Fruit fly (Drosophila melanogaster) whole organism, adult: ENCODE measurements around the gene Idgf2.
A peak's percentile ranks its signal among the peaks of the same experiment; 100 is the strongest.

Experiments used
- CG11617 ChIP-seq: fragments of 200-800 bp; sonication (Bioruptor generic); optimal IDR thresholded peaks from 2 replicates; lab custom pipeline; 2017; ENCODE audit warnings: mild to moderate bottlenecking, missing biosample characterization, missing genetic modification reagents, missing genetic modification characterization
- CG12768 ChIP-seq: fragments of 200-800 bp; sonication (Bioruptor generic); optimal IDR thresholded peaks from 2 replicates; lab custom pipeline; 2017; ENCODE audit warnings: missing biosample characterization, missing genetic modification characterization, mild to moderate bottlenecking, moderate library complexity, missing genetic modification reagents
- CG14711 ChIP-seq: fragments of 200-800 bp; sonication (Bioruptor generic); optimal IDR thresholded peaks from 2 replicates; lab custom pipeline; 2018; ENCODE audit warnings: missing biosample characterization, mild to moderate bottlenecking, missing genetic modification characterization, moderate library complexity
- CG1620 ChIP-seq: fragments of 200-800 bp; sonication (Bioruptor generic); optimal IDR thresholded peaks from 2 replicates; lab custom pipeline; 2016; ENCODE audit warnings: missing biosample characterization, missing genetic modification characterization
- CG33017 ChIP-seq: fragments of 200-800 bp; sonication (Bioruptor generic); optimal IDR thresholded peaks from 2 replicates; lab custom pipeline; 2018; ENCODE audit warnings: missing biosample characterization, mild to moderate bottlenecking, missing genetic modification characterization, moderate library complexity
- CG5204 ChIP-seq: fragments of 200-800 bp; sonication (Bioruptor generic); optimal IDR thresholded peaks from 2 replicates; lab custom pipeline; 2016; ENCODE audit warnings: missing biosample characterization, missing genetic modification characterization
- CG7045 ChIP-seq: fragments of 200-800 bp; sonication (Bioruptor generic); optimal IDR thresholded peaks from 2 replicates; lab custom pipeline; 2017; ENCODE audit warnings: missing biosample characterization, mild to moderate bottlenecking, missing genetic modification characterization
- CG7101 ChIP-seq: fragments of 200-800 bp; sonication (Bioruptor generic); optimal IDR thresholded peaks from 2 replicates; lab custom pipeline; 2018; ENCODE audit warnings: missing biosample characterization, mild to moderate bottlenecking, missing genetic modification characterization, moderate library complexity
- Clk ChIP-seq: fragments of 200-800 bp; sonication (Bioruptor generic); optimal IDR thresholded peaks from 2 replicates; lab custom pipeline; 2017; ENCODE audit warnings: missing biosample characterization, missing genetic modification characterization
- Crg-1 ChIP-seq: fragments of 200-800 bp; sonication (Bioruptor generic); optimal IDR thresholded peaks from 2 replicates; lab custom pipeline; 2016; ENCODE audit warnings: missing biosample characterization, missing genetic modification characterization
- Hr96 ChIP-seq: fragments of 200-800 bp; sonication (Bioruptor generic); optimal IDR thresholded peaks from 2 replicates; lab custom pipeline; 2016; ENCODE audit warnings: missing biosample characterization, missing genetic modification characterization
- Mnt ChIP-seq: fragments of 200-800 bp; sonication (Bioruptor generic); optimal IDR thresholded peaks from 2 replicates; lab custom pipeline; 2016; ENCODE audit warnings: missing biosample characterization, mild to moderate bottlenecking, missing genetic modification characterization
- bab1 ChIP-seq: fragments of 200-800 bp; sonication (Bioruptor generic); optimal IDR thresholded peaks from 3 replicates; lab custom pipeline; 2019; ENCODE audit warnings: missing biosample characterization, mild to moderate bottlenecking, missing genetic modification characterization, moderate library complexity
- cic ChIP-seq: fragments of 200-800 bp; sonication (Bioruptor generic); optimal IDR thresholded peaks from 2 replicates; lab custom pipeline; 2017; ENCODE audit warnings: missing biosample characterization, mild to moderate bottlenecking, missing genetic modification characterization, moderate library complexity
- cnc ChIP-seq, 2 experiments: fragments of >200 bp; optimal IDR thresholded peaks; 2 replicates each; lab custom pipeline; 2017
- kay ChIP-seq: fragments of 200-800 bp; sonication (Bioruptor generic); peaks from one replicate; lab custom pipeline; 2016; ENCODE audit warnings: missing biosample characterization, missing genetic modification characterization, borderline replicate concordance
- ovo ChIP-seq: fragments of 200-800 bp; sonication (Bioruptor generic); optimal IDR thresholded peaks from 2 replicates; lab custom pipeline; 2016; ENCODE audit warnings: missing biosample characterization, missing genetic modification characterization
- pad ChIP-seq: fragments of 200-800 bp; sonication (Bioruptor generic); optimal IDR thresholded peaks from 3 replicates; lab custom pipeline; 2017; ENCODE audit warnings: missing biosample characterization, missing genetic modification characterization, mild to moderate bottlenecking, moderate library complexity, missing genetic modification reagents
- tj ChIP-seq: fragments of 200-800 bp; sonication (Bioruptor generic); optimal IDR thresholded peaks from 3 replicates; lab custom pipeline; 2017; ENCODE audit warnings: missing biosample characterization, mild to moderate bottlenecking, missing genetic modification characterization, moderate library complexity
- toe ChIP-seq: fragments of 200-800 bp; sonication (Bioruptor generic); optimal IDR thresholded peaks from 2 replicates; lab custom pipeline; 2016; ENCODE audit warnings: missing biosample characterization, missing genetic modification characterization

Gene Idgf2

DNA sequence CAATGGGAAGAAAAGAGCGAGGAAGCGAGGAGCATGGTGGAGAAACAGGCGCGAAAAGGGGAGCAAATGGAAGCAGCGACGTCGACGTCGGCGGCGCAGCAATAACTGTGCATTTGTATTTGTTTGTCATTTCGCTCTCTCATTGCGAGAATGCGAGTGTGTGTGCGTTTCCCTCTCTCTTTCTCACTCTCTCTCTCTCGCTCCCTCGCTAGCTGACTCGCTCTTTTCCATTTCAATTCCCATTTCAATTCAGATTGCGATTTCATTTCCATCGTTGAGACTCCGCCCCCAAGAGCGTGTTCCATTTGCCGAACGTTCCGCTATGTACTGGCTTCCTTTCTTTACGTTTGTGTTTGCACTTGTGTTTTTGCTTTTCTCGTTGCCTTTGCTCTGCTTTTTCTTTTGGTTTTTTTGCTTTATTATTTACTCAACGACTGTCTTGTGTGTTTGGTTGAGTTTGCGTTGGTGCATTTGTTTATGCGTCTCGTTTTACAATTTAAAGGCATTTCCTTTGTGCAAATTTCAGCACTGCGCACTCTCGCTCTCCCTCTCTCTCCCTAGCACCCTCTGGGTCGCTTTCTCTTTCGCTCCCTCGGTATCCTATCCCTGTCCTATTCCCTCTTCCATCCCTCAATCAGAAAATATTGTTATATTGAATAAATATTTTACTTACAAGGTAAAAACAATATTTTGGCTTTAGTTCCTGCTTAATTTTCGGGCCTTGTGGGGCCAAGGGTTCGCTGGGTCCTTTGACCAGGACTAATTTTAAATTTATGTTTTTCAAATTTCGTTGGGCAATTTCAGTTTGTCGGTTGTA lies 24.3 kb upstream of the Idgf2 start:
- TF ChIP-seq pad (GFP tag; lab: Kevin White, UChicago) (peak; percentile 42), kay (GFP tag; lab: Kevin White, UChicago) (peak; percentile 1), Mnt (GFP tag; lab: Kevin White, UChicago) (no peak)

DNA sequence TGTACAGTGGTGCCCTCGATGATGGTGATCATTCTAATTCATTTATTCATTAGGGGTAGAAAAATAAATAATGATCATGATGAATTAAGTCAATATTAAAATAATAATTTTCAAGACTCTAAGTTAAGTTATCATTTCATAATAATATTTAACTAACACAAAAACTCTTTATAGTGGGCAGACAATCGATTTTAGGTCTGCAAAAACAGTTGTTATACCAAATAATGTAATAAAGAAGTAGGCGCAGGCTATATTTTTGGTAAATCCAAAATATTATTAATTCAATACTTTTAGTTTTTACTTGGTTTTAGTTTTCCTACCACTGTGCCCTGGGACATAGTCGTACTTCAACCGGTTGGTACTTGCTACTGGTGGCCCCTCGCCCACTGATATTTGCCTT lies 11.5 kb upstream of the Idgf2 start:
- TF ChIP-seq Clk (GFP tag; lab: Kevin White, UChicago) (no peak), Hr96 (GFP tag; lab: Kevin White, UChicago) (no peak), tj (GFP tag; lab: Kevin White, UChicago) (no peak), CG12768 (GFP tag; lab: Kevin White, UChicago) (no peak), CG7045 (GFP tag; lab: Kevin White, UChicago) (no peak), CG14711 (no peak), cic (GFP tag; lab: Kevin White, UChicago) (no peak), Crg-1 (no peak)

DNA sequence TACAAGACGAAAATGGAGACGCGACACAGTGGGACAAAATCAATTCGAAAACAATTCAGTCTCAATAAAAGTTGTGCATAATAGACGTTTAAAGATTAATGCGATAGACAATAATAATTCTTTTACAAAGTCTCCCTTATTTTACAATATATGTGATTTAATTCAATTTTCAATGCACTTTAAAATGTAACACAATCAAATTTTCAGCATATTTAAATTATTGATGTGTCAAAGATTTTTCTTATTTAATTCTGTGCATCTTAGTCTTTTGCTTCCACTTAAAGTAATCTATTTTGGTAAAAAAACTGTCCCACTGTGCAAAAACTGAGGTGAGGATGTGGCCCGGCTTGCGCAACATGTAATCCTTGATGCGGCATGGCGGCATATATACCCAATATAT lies 9.2 kb upstream of the Idgf2 start:
- TF ChIP-seq CG33017 (tag; lab: Kevin White, UChicago), result no peak
- TF ChIP-seq Clk (GFP tag; lab: Kevin White, UChicago), result no peak
- no peak for TF ChIP-seq kay (GFP tag; lab: Kevin White, UChicago)
- no peak for TF ChIP-seq Hr96 (GFP tag; lab: Kevin White, UChicago)
- TF ChIP-seq Mnt (GFP tag; lab: Kevin White, UChicago), result no peak
- TF ChIP-seq CG1620, result no peak
- no peak for TF ChIP-seq CG5204 (GFP tag; lab: Kevin White, UChicago)
- TF ChIP-seq tj (GFP tag; lab: Kevin White, UChicago), result no peak
- TF ChIP-seq CG12768 (GFP tag; lab: Kevin White, UChicago), result no peak
- TF ChIP-seq cic (GFP tag; lab: Kevin White, UChicago), result no peak
- TF ChIP-seq CG7045 (GFP tag; lab: Kevin White, UChicago), result no peak
- TF ChIP-seq pad (GFP tag; lab: Kevin White, UChicago), result no peak
- TF ChIP-seq toe, result no peak
- TF ChIP-seq cnc (optimal IDR thresholded peaks at IDR 0.05; lab: Kevin White, UChicago), result no peak
- no peak for TF ChIP-seq CG11617 (GFP tag; lab: Kevin White, UChicago)
- TF ChIP-seq ovo (GFP tag; lab: Kevin White, UChicago), result no peak

DNA sequence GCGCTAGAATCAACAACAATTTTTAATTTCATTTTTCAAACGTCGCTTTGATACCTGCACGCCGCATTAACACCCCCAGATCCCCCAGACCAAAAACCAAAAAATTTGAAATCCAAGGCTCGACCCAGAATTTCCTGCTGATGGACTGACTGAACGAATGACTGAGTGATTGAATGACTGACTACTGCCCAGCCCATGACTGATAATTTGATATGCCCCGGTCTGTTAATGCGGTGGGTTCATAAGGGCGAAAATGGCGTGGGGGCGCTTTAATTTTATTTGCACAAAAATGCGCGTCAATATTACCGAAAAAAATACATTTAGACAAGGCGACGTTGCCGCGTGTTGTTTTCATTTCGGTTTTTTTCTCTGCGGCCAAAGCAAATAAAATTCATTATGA lies 4.5 kb upstream of the Idgf2 start:
- TF ChIP-seq CG7045 (GFP tag; lab: Kevin White, UChicago), result no peak
- TF ChIP-seq toe, result no peak
- no peak for TF ChIP-seq CG11617 (GFP tag; lab: Kevin White, UChicago)
- no peak for TF ChIP-seq CG7101
- TF ChIP-seq CG14711, result no peak
- TF ChIP-seq cic (GFP tag; lab: Kevin White, UChicago), result no peak
- TF ChIP-seq CG5204 (GFP tag; lab: Kevin White, UChicago), result no peak
- TF ChIP-seq Crg-1, result no peak
- TF ChIP-seq cnc (optimal IDR thresholded peaks at IDR 0.05; lab: Kevin White, UChicago), result no peak
- no peak for TF ChIP-seq CG1620
- TF ChIP-seq CG33017 (tag; lab: Kevin White, UChicago), result no peak
- TF ChIP-seq CG12768 (GFP tag; lab: Kevin White, UChicago), result no peak
- TF ChIP-seq ovo (GFP tag; lab: Kevin White, UChicago), result no peak
- no peak for TF ChIP-seq Mnt (GFP tag; lab: Kevin White, UChicago)
- TF ChIP-seq tj (GFP tag; lab: Kevin White, UChicago), result no peak
- TF ChIP-seq pad (GFP tag; lab: Kevin White, UChicago), result no peak
- no peak for TF ChIP-seq Hr96 (GFP tag; lab: Kevin White, UChicago)
- TF ChIP-seq bab1 (GFP tag; lab: Kevin White, UChicago), result no peak
- no peak for TF ChIP-seq Clk (GFP tag; lab: Kevin White, UChicago)

DNA sequence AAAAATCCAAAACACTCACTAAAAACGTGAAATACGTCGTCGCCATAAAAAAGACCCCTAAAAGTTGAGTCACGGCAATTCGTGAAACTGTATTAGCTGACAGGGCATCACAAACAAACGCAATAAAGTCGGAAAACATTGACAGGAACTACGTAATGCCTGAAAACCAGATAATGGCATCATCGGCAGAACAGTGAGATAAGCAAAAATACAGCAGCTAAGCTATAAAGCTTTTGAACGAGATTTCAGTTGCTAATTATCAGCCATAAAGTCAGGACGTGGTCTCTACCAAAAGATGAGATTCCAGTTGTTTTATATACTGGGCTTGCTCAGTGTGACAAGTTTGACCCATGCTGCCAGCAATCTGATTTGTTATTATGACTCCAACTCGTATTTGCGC lies 2.1 kb upstream of the Idgf2 start, which contains the start of gene Idgf1:
Gene Idgf1 (plus strand): TSS at position 245 of the 400 bp plus-strand sequence.
- TF ChIP-seq CG11617 (GFP tag; lab: Kevin White, UChicago), result no peak
- TF ChIP-seq Mnt (GFP tag; lab: Kevin White, UChicago), result no peak
- peak; percentile 53 for TF ChIP-seq kay (GFP tag; lab: Kevin White, UChicago)
- TF ChIP-seq toe, result no peak
- no peak for TF ChIP-seq ovo (GFP tag; lab: Kevin White, UChicago)
- TF ChIP-seq CG14711, result no peak
- TF ChIP-seq pad (GFP tag; lab: Kevin White, UChicago), result no peak
- no peak for TF ChIP-seq CG1620
- no peak for TF ChIP-seq CG7045 (GFP tag; lab: Kevin White, UChicago)
- TF ChIP-seq CG5204 (GFP tag; lab: Kevin White, UChicago), result no peak
- peak; percentile 47 for TF ChIP-seq tj (GFP tag; lab: Kevin White, UChicago)
- TF ChIP-seq Clk (GFP tag; lab: Kevin White, UChicago), result no peak
- no peak for TF ChIP-seq bab1 (GFP tag; lab: Kevin White, UChicago)
- TF ChIP-seq CG12768 (GFP tag; lab: Kevin White, UChicago), result no peak
- TF ChIP-seq CG33017 (tag; lab: Kevin White, UChicago), result peak; percentile 18
- TF ChIP-seq Crg-1, result no peak
- TF ChIP-seq cnc (optimal IDR thresholded peaks at IDR 0.05; lab: Kevin White, UChicago), result no peak

DNA sequence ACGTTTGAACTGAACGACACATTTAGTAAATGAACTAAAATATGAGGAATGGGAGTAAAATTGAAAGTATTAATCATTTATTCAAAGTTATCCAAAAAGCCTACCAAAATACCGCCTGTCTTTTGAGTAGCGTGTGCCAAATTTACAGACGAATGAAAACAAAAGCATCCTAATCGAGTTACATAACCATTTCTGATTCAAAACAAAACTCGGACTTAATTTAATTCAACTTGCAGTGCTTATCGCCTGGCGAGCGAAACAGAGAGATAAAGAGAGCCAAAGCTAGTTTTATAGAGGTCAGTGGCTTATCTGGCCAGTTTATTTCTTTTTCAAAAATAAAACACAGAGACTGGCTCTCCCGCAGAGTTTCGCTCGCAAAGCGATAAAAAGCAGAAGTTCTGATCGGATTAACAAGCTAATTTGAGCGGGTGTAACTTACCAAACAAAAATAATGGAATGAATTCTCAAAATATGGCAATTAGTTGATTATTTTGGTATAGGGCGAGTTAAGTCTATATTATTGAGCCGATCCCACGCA lies 814 bp downstream of the Idgf2 start:
- TF ChIP-seq CG5204 (GFP tag; lab: Kevin White, UChicago), result no peak
- TF ChIP-seq kay (GFP tag; lab: Kevin White, UChicago), result peak; percentile 70
- no peak for TF ChIP-seq CG7045 (GFP tag; lab: Kevin White, UChicago)
- no peak for TF ChIP-seq Hr96 (GFP tag; lab: Kevin White, UChicago)
